Fruit fly (Drosophila melanogaster): Measurements from ENCODE around the gene CG7488.

CG7488 gene

dm6 chr3R:12985828-12986530 lies 9.4 kb upstream of the CG7488 start, which contains the start of gene CG31342 (continued):
- TF ChIP-seq Deaf1 (tag; optimal IDR thresholded peaks at IDR 0.05), result no peak
- no peak for TF ChIP-seq schlank (tag; optimal IDR thresholded peaks at IDR 0.05)
- peak; percentile 76 for TF ChIP-seq CG17829 (tag; optimal IDR thresholded peaks at IDR 0.05)
- peak; percentile 12 for TF ChIP-seq Sin3A (optimal IDR thresholded peaks at IDR 0.05)
- no peak for TF ChIP-seq Mes4 (GFP tag; optimal IDR thresholded peaks at IDR 0.05)
- TF ChIP-seq H2.0 (GFP tag; IDR thresholded peaks at IDR 0.05), result no peak
- TF ChIP-seq CG14014 (GFP tag; IDR thresholded peaks at IDR 0.05), result peak; percentile 35; the same call in 1 of the 2 replicates
- TF ChIP-seq pros (GFP tag; optimal IDR thresholded peaks at IDR 0.05), result no peak
- no peak for TF ChIP-seq CG1647 (GFP tag; optimal IDR thresholded peaks at IDR 0.05)
- TF ChIP-seq ac (GFP tag; optimal IDR thresholded peaks at IDR 0.05), result no peak
- TF ChIP-seq cad (GFP tag; optimal IDR thresholded peaks at IDR 0.05), result no peak
- no peak for TF ChIP-seq CG3163 (GFP tag; optimal IDR thresholded peaks at IDR 0.05)
- no peak for TF ChIP-seq B-H1 (GFP tag; IDR thresholded peaks at IDR 0.05)
- TF ChIP-seq Hmx (GFP tag; optimal IDR thresholded peaks at IDR 0.05), result no peak
- TF ChIP-seq CG31441 (GFP tag; IDR thresholded peaks at IDR 0.05), result no peak
- no peak for TF ChIP-seq CG11723 (GFP tag; optimal IDR thresholded peaks at IDR 0.05)
- peak; percentile 57 for TF ChIP-seq Sry-δ (GFP tag; optimal IDR thresholded peaks at IDR 0.05)
- no peak for TF ChIP-seq Asciz (GFP tag; optimal IDR thresholded peaks at IDR 0.05)
- TF ChIP-seq CG18619 (GFP tag; optimal IDR thresholded peaks at IDR 0.05), result peak; percentile 2
- no peak for TF ChIP-seq CG32767 (GFP tag; IDR thresholded peaks at IDR 0.05)
- TF ChIP-seq Nf-YB (GFP tag; optimal IDR thresholded peaks at IDR 0.05), result no peak
- TF ChIP-seq Ravus (GFP tag; IDR thresholded peaks at IDR 0.05), result no peak
- no peak for TF ChIP-seq tap (tag; optimal IDR thresholded peaks at IDR 0.05)
- no peak for TF ChIP-seq CG10565 (GFP tag; optimal IDR thresholded peaks at IDR 0.05)
- TF ChIP-seq CG42726 (GFP tag; IDR thresholded peaks at IDR 0.05; ENCODE audit: partially characterized antibody), result no peak
- TF ChIP-seq wek (GFP tag; optimal IDR thresholded peaks at IDR 0.05), result peak; percentile 98
- no peak for TF ChIP-seq ara (GFP tag; IDR thresholded peaks at IDR 0.05)
- TF ChIP-seq Lhr (GFP tag; optimal IDR thresholded peaks at IDR 0.05), result no peak
- no peak for TF ChIP-seq CG5180 (GFP tag; optimal IDR thresholded peaks at IDR 0.05)
- TF ChIP-seq CG14860 (GFP tag; IDR thresholded peaks at IDR 0.05; ENCODE audit: partially characterized antibody), result peak; percentile 43
- no peak for TF ChIP-seq CG7786 (GFP tag; optimal IDR thresholded peaks at IDR 0.05)
- TF ChIP-seq fd3F (GFP tag; optimal IDR thresholded peaks at IDR 0.05), result peak; percentile 41
- TF ChIP-seq Ptx1 (GFP tag; IDR thresholded peaks at IDR 0.05), result peak; percentile 24; the same call in 1 of the 2 replicates
- TF ChIP-seq D (optimal IDR thresholded peaks at IDR 0.05), result no peak
- TF ChIP-seq D (GFP tag; optimal IDR thresholded peaks at IDR 0.05), result no peak
- no peak for TF ChIP-seq seq (GFP tag; IDR thresholded peaks at IDR 0.05)
- TF ChIP-seq CG10431 (GFP tag; optimal IDR thresholded peaks at IDR 0.05), result no peak
- TF ChIP-seq CG11247 (GFP tag; IDR thresholded peaks at IDR 0.05), result no peak
- TF ChIP-seq Sox100B (GFP tag; optimal IDR thresholded peaks at IDR 0.05), result no peak
- no peak for TF ChIP-seq CG17568 (GFP tag; optimal IDR thresholded peaks at IDR 0.05)
- no peak for TF ChIP-seq luna (GFP tag; optimal IDR thresholded peaks at IDR 0.05)
- TF ChIP-seq abd-A (tag; optimal IDR thresholded peaks at IDR 0.05), result no peak
- peak in 1 of 3 experiments; percentile 58 for TF ChIP-seq lola (GFP tag; optimal IDR thresholded peaks at IDR 0.05)
- TF ChIP-seq CG31365 (tag; optimal IDR thresholded peaks at IDR 0.05), result no peak
- TF ChIP-seq CG6254 (GFP tag; optimal IDR thresholded peaks at IDR 0.05), result no peak
- no peak; the same call in 1 of the 2 replicates for TF ChIP-seq E2f2 (GFP tag; IDR thresholded peaks at IDR 0.05)
- TF ChIP-seq az2 (GFP tag; optimal IDR thresholded peaks at IDR 0.05), result peak; percentile 42
- no peak for TF ChIP-seq lov (optimal IDR thresholded peaks at IDR 0.05)
- TF ChIP-seq lov (GFP tag; IDR thresholded peaks at IDR 0.05), result no peak
- peak; percentile 17 for TF ChIP-seq Ets97D (GFP tag; optimal IDR thresholded peaks at IDR 0.05)
- TF ChIP-seq CG6654 (GFP tag; optimal IDR thresholded peaks at IDR 0.05), result no peak

Data from whole organism, embryonic.